Fruit fly (Drosophila melanogaster) S2 (cell line): ENCODE data around the gene Nnp-1.

Experiments
- CG8478 ChIP-seq: fragments of >200 bp; optimal IDR thresholded peaks from 2 replicates; lab custom pipeline; 2018
- CTCF ChIP-seq, 2 experiments: fragments of >200 bp; optimal IDR thresholded peaks; 2 replicates each; lab custom pipeline; 2018

DNA sequence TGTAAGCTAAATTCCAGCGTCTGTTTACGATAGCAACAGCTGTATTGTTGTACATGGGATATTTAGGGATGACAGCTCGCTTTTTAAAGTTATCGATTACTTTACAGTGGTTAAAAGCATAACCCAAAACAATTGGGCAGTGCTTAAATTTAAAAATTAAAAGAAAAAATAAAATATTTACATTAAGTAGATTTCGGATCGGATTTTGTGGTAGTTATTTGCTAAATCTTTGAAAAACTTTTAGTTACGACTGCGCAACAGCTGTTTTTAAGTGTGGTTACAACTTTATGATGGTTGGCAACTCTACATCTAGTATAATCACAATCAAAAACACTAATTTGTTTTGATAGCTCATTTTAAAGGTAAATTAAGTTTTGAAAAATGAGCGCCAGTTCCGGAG, 21.3 kb upstream of the Nnp-1 start, which contains the start of the genes Ing5 and CG7099:
- TF ChIP-seq CG8478, result no peak
- no peak for TF ChIP-seq CTCF (optimal IDR thresholded peaks at IDR 0.05; lab: Kevin White, UChicago)
